Worm (Caenorhabditis elegans): ENCODE data around the gene str-57.

- no peak for TF ChIP-seq dao-5 (tag; optimal IDR thresholded peaks at IDR 0.05)
- TF ChIP-seq W03F9.2 (tag; optimal IDR thresholded peaks at IDR 0.05), result no peak
These were observed 4.6 kb upstream of the str-57 start, which contains the start of gene srh-293 for ce11 chrV:15865839-15866238.
